Fruit fly (Drosophila melanogaster) whole organism, embryonic: ENCODE results near the gene pyd.

Experiments used
- Atf6 ChIP-seq: fragments of 200-800 bp; sonication (Bioruptor generic); IDR thresholded peaks from 2 replicates; pipeline ENCODE4 v1.3.6; 2022; ENCODE audit warnings: missing biosample characterization, missing genetic modification characterization
- Bgb ChIP-seq: fragments of 200-800 bp; sonication (Bioruptor generic); IDR thresholded peaks from 2 replicates; pipeline ENCODE4 v1.3.6; 2022; ENCODE audit warnings: missing biosample characterization, missing genetic modification characterization; ENCODE audit not compliant: partially characterized antibody
- Bteb2 ChIP-seq: fragments of 200-800 bp; sonication (Bioruptor generic); optimal IDR thresholded peaks from 2 replicates; lab custom pipeline; 2016; ENCODE audit warnings: missing biosample characterization, missing genetic modification characterization
- CG10654 ChIP-seq: fragments of 200-800 bp; sonication (Bioruptor generic); optimal IDR thresholded peaks from 2 replicates; lab custom pipeline; 2016; ENCODE audit warnings: missing biosample characterization, missing genetic modification characterization
- CG12299 ChIP-seq: fragments of 200-800 bp; sonication (Bioruptor generic); optimal IDR thresholded peaks from 2 replicates; lab custom pipeline; 2018; ENCODE audit warnings: missing biosample characterization, mild to moderate bottlenecking, missing genetic modification characterization
- CG12659 ChIP-seq: fragments of 200-800 bp; sonication (Bioruptor generic); optimal IDR thresholded peaks from 3 replicates; lab custom pipeline; 2017; ENCODE audit warnings: mild to moderate bottlenecking, missing biosample characterization, missing genetic modification reagents, missing genetic modification characterization
- CG13287 ChIP-seq: fragments of 200-800 bp; sonication (Bioruptor generic); IDR thresholded peaks from 2 replicates; pipeline ENCODE4 v1.3.6; 2022; ENCODE audit warnings: missing biosample characterization, missing genetic modification characterization; ENCODE audit not compliant: partially characterized antibody
- CG14710 ChIP-seq: fragments of 200-800 bp; sonication (Bioruptor generic); optimal IDR thresholded peaks from 3 replicates; lab custom pipeline; 2019; ENCODE audit warnings: missing biosample characterization, mild to moderate bottlenecking, missing genetic modification characterization, moderate library complexity
- CG14860 ChIP-seq: fragments of 200-800 bp; sonication (Bioruptor generic); IDR thresholded peaks from 3 replicates; pipeline ENCODE4 v1.3.6; 2022; ENCODE audit warnings: missing biosample characterization, missing genetic modification characterization; ENCODE audit not compliant: partially characterized antibody
- CG15601 ChIP-seq: fragments of 200-800 bp; sonication (Bioruptor generic); optimal IDR thresholded peaks from 3 replicates; lab custom pipeline; 2019; ENCODE audit warnings: missing biosample characterization, mild to moderate bottlenecking, missing genetic modification characterization, moderate library complexity
- CG17612 ChIP-seq: fragments of 200-800 bp; sonication (Bioruptor generic); IDR thresholded peaks from 2 replicates; pipeline ENCODE4 v1.3.6; 2022; ENCODE audit warnings: missing biosample characterization, missing genetic modification characterization
- CG17802 ChIP-seq: fragments of 200-800 bp; sonication (Bioruptor generic); optimal IDR thresholded peaks from 2 replicates; lab custom pipeline; 2018; ENCODE audit warnings: missing biosample characterization, mild to moderate bottlenecking, missing genetic modification characterization, moderate library complexity
- CG18476 ChIP-seq: fragments of 200-800 bp; sonication (Bioruptor generic); optimal IDR thresholded peaks from 2 replicates; lab custom pipeline; 2016; ENCODE audit warnings: missing biosample characterization, mild to moderate bottlenecking, missing genetic modification characterization
- CG2120 ChIP-seq: fragments of 200-800 bp; sonication (Bioruptor generic); optimal IDR thresholded peaks from 3 replicates; lab custom pipeline; 2016; ENCODE audit warnings: missing biosample characterization, missing genetic modification characterization
- CG3281 ChIP-seq: fragments of 200-800 bp; sonication (Bioruptor generic); optimal IDR thresholded peaks from 3 replicates; lab custom pipeline; 2017; ENCODE audit warnings: missing biosample characterization, mild to moderate bottlenecking, missing genetic modification characterization
- CG34224 ChIP-seq: fragments of 200-800 bp; sonication (Bioruptor generic); IDR thresholded peaks from 3 replicates; pipeline ENCODE4 v1.3.6; 2022; ENCODE audit warnings: missing biosample characterization, missing genetic modification characterization; ENCODE audit not compliant: partially characterized antibody
- CG34376 ChIP-seq: fragments of 200-800 bp; sonication (Bioruptor generic); optimal IDR thresholded peaks from 2 replicates; lab custom pipeline; 2018; ENCODE audit warnings: missing biosample characterization, mild to moderate bottlenecking, missing genetic modification characterization
- CG6813 ChIP-seq: fragments of 200-800 bp; sonication (Bioruptor generic); optimal IDR thresholded peaks from 2 replicates; lab custom pipeline; 2017; ENCODE audit warnings: missing biosample characterization, missing genetic modification characterization, mild to moderate bottlenecking, moderate library complexity, missing genetic modification reagents
- CG7839 ChIP-seq: fragments of 200-800 bp; sonication (Bioruptor generic); optimal IDR thresholded peaks from 3 replicates; lab custom pipeline; 2018; ENCODE audit warnings: missing biosample characterization, mild to moderate bottlenecking, missing genetic modification characterization, moderate library complexity
- CG9727 ChIP-seq: fragments of 200-800 bp; sonication (Bioruptor generic); optimal IDR thresholded peaks from 3 replicates; lab custom pipeline; 2017; ENCODE audit warnings: missing biosample characterization, mild to moderate bottlenecking, missing genetic modification characterization
- CG9876 ChIP-seq: fragments of 200-800 bp; sonication (Bioruptor generic); optimal IDR thresholded peaks from 2 replicates; lab custom pipeline; 2016; ENCODE audit warnings: missing biosample characterization, missing genetic modification characterization
- Dref ChIP-seq: fragments of 200-800 bp; sonication (Bioruptor generic); IDR thresholded peaks from 2 replicates; pipeline ENCODE4 v1.3.6; 2022; ENCODE audit warnings: missing biosample characterization, missing genetic modification characterization
- Fer3 ChIP-seq: fragments of 200-800 bp; sonication (Bioruptor generic); optimal IDR thresholded peaks from 2 replicates; lab custom pipeline; 2018; ENCODE audit warnings: missing biosample characterization, mild to moderate bottlenecking, missing genetic modification characterization, moderate library complexity
- HLH54F ChIP-seq: fragments of 200-800 bp; sonication (Bioruptor generic); optimal IDR thresholded peaks from 3 replicates; lab custom pipeline; 2016; ENCODE audit warnings: missing biosample characterization, missing genetic modification characterization
- Hsf ChIP-seq: fragments of 200-800 bp; sonication (Bioruptor generic); optimal IDR thresholded peaks from 3 replicates; lab custom pipeline; 2016; ENCODE audit warnings: missing biosample characterization, missing genetic modification characterization
- Lhr ChIP-seq: fragments of 200-800 bp; sonication (Bioruptor generic); optimal IDR thresholded peaks from 3 replicates; lab custom pipeline; 2017; ENCODE audit warnings: mild to moderate bottlenecking, missing biosample characterization, missing genetic modification reagents, missing genetic modification characterization
- MBD-R2 ChIP-seq: fragments of 200-800 bp; sonication (Bioruptor generic); IDR thresholded peaks from 2 replicates; pipeline ENCODE4 v1.3.6; 2022; ENCODE audit warnings: missing biosample characterization, missing genetic modification characterization
- Med ChIP-seq: fragments of 200-800 bp; sonication (Bioruptor generic); peaks from one replicate; lab custom pipeline; 2016; ENCODE audit warnings: missing biosample characterization, missing genetic modification characterization, mild to moderate bottlenecking, inconsistent platforms, moderate library complexity
- Meics ChIP-seq: fragments of 200-800 bp; sonication (Bioruptor generic); optimal IDR thresholded peaks from 2 replicates; lab custom pipeline; 2017; ENCODE audit warnings: missing biosample characterization, mild to moderate bottlenecking, missing genetic modification characterization
- NC2β ChIP-seq: fragments of 200-800 bp; sonication (Bioruptor generic); optimal IDR thresholded peaks from 2 replicates; lab custom pipeline; 2016; ENCODE audit warnings: missing biosample characterization, missing genetic modification characterization
- Pdp1 ChIP-seq, 2 experiments: fragments of 200-800 bp; sonication (Bioruptor generic); optimal IDR thresholded peaks; 3 replicates each; lab custom pipeline; 2016; ENCODE audit warnings: missing biosample characterization in 2 of 2, missing genetic modification characterization in 2 of 2, mild to moderate bottlenecking in 1 of 2, moderate library complexity in 1 of 2
- abd-A ChIP-seq: fragments of 200-800 bp; sonication (Bioruptor generic); optimal IDR thresholded peaks from 3 replicates; lab custom pipeline; 2019; ENCODE audit warnings: missing biosample characterization, mild to moderate bottlenecking, missing genetic modification characterization, moderate library complexity
- bbx ChIP-seq: fragments of 200-800 bp; sonication (Bioruptor generic); IDR thresholded peaks from 2 replicates; pipeline ENCODE4 v1.3.6; 2022; ENCODE audit warnings: missing biosample characterization, missing genetic modification characterization; ENCODE audit not compliant: partially characterized antibody
- da ChIP-seq: fragments of 200-800 bp; sonication (Bioruptor generic); optimal IDR thresholded peaks from 2 replicates; lab custom pipeline; 2016; ENCODE audit warnings: missing biosample characterization, missing genetic modification characterization
- dm ChIP-seq: fragments of 200-800 bp; sonication (Bioruptor generic); optimal IDR thresholded peaks from 3 replicates; lab custom pipeline; 2016; ENCODE audit warnings: missing biosample characterization, missing genetic modification characterization
- ems ChIP-seq: fragments of 200-800 bp; sonication (Bioruptor generic); optimal IDR thresholded peaks from 3 replicates; lab custom pipeline; 2016; ENCODE audit warnings: missing biosample characterization, missing genetic modification characterization
- gce ChIP-seq: fragments of 200-800 bp; sonication (Bioruptor generic); IDR thresholded peaks from 3 replicates; pipeline ENCODE4 v1.3.6; 2022; ENCODE audit warnings: missing biosample characterization, missing genetic modification characterization
- inv ChIP-seq: fragments of 200-800 bp; sonication (Bioruptor generic); IDR thresholded peaks from 2 replicates; pipeline ENCODE4 v1.3.6; 2022; ENCODE audit warnings: missing biosample characterization, missing genetic modification characterization; ENCODE audit not compliant: partially characterized antibody
- lilli ChIP-seq: fragments of 200-800 bp; sonication (Bioruptor generic); optimal IDR thresholded peaks from 3 replicates; lab custom pipeline; 2016; ENCODE audit warnings: missing biosample characterization, missing genetic modification characterization
- mam ChIP-seq: fragments of 200-800 bp; sonication (Bioruptor generic); optimal IDR thresholded peaks from 3 replicates; lab custom pipeline; 2016; ENCODE audit warnings: missing biosample characterization, missing genetic modification characterization
- nmo ChIP-seq: fragments of 200-800 bp; sonication (Bioruptor generic); optimal IDR thresholded peaks from 2 replicates; lab custom pipeline; 2018; ENCODE audit warnings: missing biosample characterization, mild to moderate bottlenecking, missing genetic modification characterization, moderate library complexity
- phol ChIP-seq: fragments of 200-800 bp; sonication (Bioruptor generic); optimal IDR thresholded peaks from 3 replicates; lab custom pipeline; 2018; ENCODE audit warnings: missing biosample characterization, mild to moderate bottlenecking, missing genetic modification characterization, moderate library complexity
- pros ChIP-seq: fragments of 200-800 bp; sonication (Bioruptor generic); optimal IDR thresholded peaks from 3 replicates; lab custom pipeline; 2019; ENCODE audit warnings: missing biosample characterization, mild to moderate bottlenecking, missing genetic modification characterization, moderate library complexity
- pzg ChIP-seq: fragments of 200-800 bp; sonication (Bioruptor generic); optimal IDR thresholded peaks from 3 replicates; lab custom pipeline; 2018; ENCODE audit warnings: missing biosample characterization, mild to moderate bottlenecking, missing genetic modification characterization, moderate library complexity
- sob ChIP-seq: fragments of 200-800 bp; sonication (Bioruptor generic); IDR thresholded peaks from 2 replicates; pipeline ENCODE4 v1.3.6; 2022; ENCODE audit warnings: missing biosample characterization, missing genetic modification characterization
- stwl ChIP-seq: fragments of 200-800 bp; sonication (Bioruptor generic); optimal IDR thresholded peaks from 3 replicates; lab custom pipeline; 2018; ENCODE audit warnings: missing biosample characterization, mild to moderate bottlenecking, missing genetic modification characterization, moderate library complexity
- sug ChIP-seq: fragments of 200-800 bp; optimal IDR thresholded peaks from 2 replicates; lab custom pipeline; 2019; ENCODE audit warnings: missing biosample characterization, mild to moderate bottlenecking, missing genetic modification characterization, moderate library complexity
- vnd ChIP-seq: fragments of 200-800 bp; sonication (Bioruptor generic); IDR thresholded peaks from 3 replicates; pipeline ENCODE4 v1.3.6; 2022; ENCODE audit warnings: missing biosample characterization, missing genetic modification characterization; ENCODE audit not compliant: partially characterized antibody
- wdn ChIP-seq: fragments of 200-800 bp; sonication (Bioruptor generic); IDR thresholded peaks from 2 replicates; pipeline ENCODE4 v1.3.6; 2022; ENCODE audit warnings: missing biosample characterization, missing genetic modification characterization

pyd gene

dm6 chr3R:8801126-8801762 lies 130.5 kb downstream of the pyd start, which contains the start of the genes Pif1A, Pif1B and CCT7 (continued):
- peak; percentile 33 for TF ChIP-seq CG12299
- peak; percentile 42 for TF ChIP-seq phol (tag; lab: Kevin White, UChicago)
- no peak for TF ChIP-seq CG9876 (GFP tag; lab: Kevin White, UChicago)
- TF ChIP-seq CG14710 = peak; percentile 71
- TF ChIP-seq CG18476 (GFP tag; lab: Kevin White, UChicago) = peak; percentile 28
- no peak for TF ChIP-seq Atf6 (GFP tag; lab: Robert Waterston, UW)
- peak; percentile 25 for TF ChIP-seq HLH54F (GFP tag; lab: Kevin White, UChicago)
- peak; percentile 24 for TF ChIP-seq CG15601 (tag; lab: Kevin White, UChicago)
- no peak for TF ChIP-seq CG6813 (GFP tag; lab: Kevin White, UChicago)
- peak; percentile 98 for TF ChIP-seq CG13287 (GFP tag; lab: Robert Waterston, UW)
- peak; percentile 53 for TF ChIP-seq CG12659 (GFP tag; lab: Kevin White, UChicago)
- no peak for TF ChIP-seq CG10654 (GFP tag; lab: Kevin White, UChicago)
- TF ChIP-seq Pdp1 (GFP tag; optimal IDR thresholded peaks at IDR 0.05; lab: Kevin White, UChicago) = peak in 1 of 2 experiments; percentile 29
- TF ChIP-seq vnd = peak; percentile 89
- TF ChIP-seq Lhr (GFP tag; lab: Kevin White, UChicago) = no peak
- TF ChIP-seq CG3281 (GFP tag; lab: Kevin White, UChicago) = peak; percentile 15
- TF ChIP-seq CG17802 (tag; lab: Kevin White, UChicago) = peak; percentile 78
- TF ChIP-seq Bgb (GFP tag; lab: Robert Waterston, UW) = peak; percentile 92
- TF ChIP-seq sob (GFP tag; lab: Robert Waterston, UW) = no peak
- TF ChIP-seq sug (tag; lab: Kevin White, UChicago) = no peak
- peak; percentile 43 for TF ChIP-seq CG2120
- peak; percentile 91 for TF ChIP-seq Dref (GFP tag; lab: Robert Waterston, UW)
- TF ChIP-seq stwl (tag; lab: Kevin White, UChicago) = peak; percentile 87
- peak; percentile 53 for TF ChIP-seq lilli (GFP tag; lab: Kevin White, UChicago)
- TF ChIP-seq wdn (GFP tag; lab: Robert Waterston, UW) = no peak
- TF ChIP-seq bbx = peak; percentile 87
- TF ChIP-seq CG34376 (GFP tag; lab: Kevin White, UChicago) = peak; percentile 29
- TF ChIP-seq Med (GFP tag; lab: Kevin White, UChicago) = peak; percentile 90
- peak; percentile 17 for TF ChIP-seq mam (GFP tag; lab: Kevin White, UChicago)
- peak; percentile 36 for TF ChIP-seq NC2β
- TF ChIP-seq pros (GFP tag; lab: Kevin White, UChicago) = no peak
- peak; percentile 43 for TF ChIP-seq Bteb2
- peak; percentile 68 for TF ChIP-seq abd-A
- TF ChIP-seq inv (GFP tag; lab: Robert Waterston, UW) = peak; percentile 90
- no peak for TF ChIP-seq gce (GFP tag; lab: Robert Waterston, UW)
- TF ChIP-seq da (GFP tag; lab: Kevin White, UChicago) = peak; percentile 33
- peak; percentile 77 for TF ChIP-seq pzg (GFP tag; lab: Kevin White, UChicago)
- TF ChIP-seq CG9727 (GFP tag; lab: Kevin White, UChicago) = peak; percentile 2
- TF ChIP-seq MBD-R2 = peak; percentile 62
- peak; percentile 17 for TF ChIP-seq ems
- no peak for TF ChIP-seq CG17612 (GFP tag; lab: Robert Waterston, UW)
- peak; percentile 92 for TF ChIP-seq CG14860
- no peak for TF ChIP-seq Meics (GFP tag; lab: Kevin White, UChicago)
- TF ChIP-seq CG34224 (GFP tag; lab: Robert Waterston, UW) = peak; percentile 96
- TF ChIP-seq CG7839 (tag; lab: Kevin White, UChicago) = no peak
- TF ChIP-seq nmo (GFP tag; lab: Kevin White, UChicago) = peak; percentile 47
- peak; percentile 90 for TF ChIP-seq dm (GFP tag; lab: Kevin White, UChicago)
- no peak for TF ChIP-seq Fer3
- peak; percentile 35 for TF ChIP-seq Hsf
